Fruit fly (Drosophila melanogaster): ENCODE measurements around the gene Dhc36C.

Gene Dhc36C

DNA sequence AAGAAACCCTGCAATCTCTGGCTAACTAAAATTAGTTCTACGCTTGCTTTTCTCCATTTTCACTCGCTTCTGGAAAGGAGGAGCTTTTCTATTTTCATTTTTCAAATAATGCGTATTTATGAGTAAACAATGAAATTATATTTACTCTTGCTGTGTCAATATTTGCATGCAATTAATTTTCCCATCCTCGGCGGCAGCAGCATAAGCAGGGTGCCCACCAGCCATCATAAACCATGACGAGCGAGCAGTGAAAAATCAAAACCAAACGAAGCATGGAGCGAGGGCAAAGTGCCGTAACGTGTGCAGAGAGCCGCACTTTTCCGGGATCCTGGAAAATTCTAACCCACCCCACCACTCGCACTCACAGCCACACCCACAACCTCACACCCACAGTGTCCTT, 32.6 kb downstream of the Dhc36C start:
- TF ChIP-seq fd85E (GFP tag; optimal IDR thresholded peaks at IDR 0.05) (no peak), acj6 (GFP tag; optimal IDR thresholded peaks at IDR 0.05) (no peak), CG34406 (GFP tag; optimal IDR thresholded peaks at IDR 0.05) (no peak), Eip93F (GFP tag; optimal IDR thresholded peaks at IDR 0.05) (no peak), CG15336 (GFP tag; IDR thresholded peaks at IDR 0.05) (no peak)

- TF ChIP-seq dac (GFP tag; optimal IDR thresholded peaks at IDR 0.05) (no peak), achi (GFP tag; optimal IDR thresholded peaks at IDR 0.05) (no peak), Ets21C (GFP tag; optimal IDR thresholded peaks at IDR 0.05) (no peak), CG1621 (tag; optimal IDR thresholded peaks at IDR 0.05) (no peak), Eip93F (GFP tag; optimal IDR thresholded peaks at IDR 0.05) (no peak), cyc (GFP tag; optimal IDR thresholded peaks at IDR 0.05) (no peak)
Measured at dm6 chr2L:17541106-17541505, 39.9 kb downstream of the Dhc36C start.

DNA sequence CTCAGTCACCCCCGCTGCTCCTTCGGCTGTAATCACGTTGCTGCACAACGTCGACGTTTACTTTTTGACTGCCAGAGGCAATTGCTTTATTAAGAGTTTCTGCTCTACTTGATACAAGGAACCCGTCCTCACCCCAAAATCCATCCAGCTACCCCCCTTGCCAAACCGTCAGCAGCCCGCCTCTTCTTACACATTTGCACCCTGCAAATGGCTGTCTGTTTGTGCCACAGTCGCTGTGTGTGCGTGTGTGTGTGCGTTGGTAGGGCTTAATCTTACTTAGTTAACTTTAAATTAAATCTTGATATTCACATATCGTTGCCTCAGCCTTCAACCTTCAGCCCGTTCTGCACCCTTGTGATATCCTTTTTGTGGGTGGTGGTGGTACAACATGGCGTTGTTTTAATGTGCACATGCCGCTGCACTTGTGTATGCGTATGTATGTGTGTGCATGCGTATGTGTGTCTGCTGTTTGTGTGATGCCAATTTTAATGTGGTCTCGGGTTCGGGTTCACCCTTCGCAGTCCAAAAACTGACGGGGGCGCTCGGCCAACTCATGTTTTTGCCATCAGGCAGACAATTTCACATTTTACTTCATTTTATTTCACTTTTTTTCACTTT, 41.6 kb downstream of the Dhc36C start:
- TF ChIP-seq CG10631 (GFP tag; optimal IDR thresholded peaks at IDR 0.05) (no peak), CG6163 (GFP tag; IDR thresholded peaks at IDR 0.05) (no peak), Smox (GFP tag; optimal IDR thresholded peaks at IDR 0.05) (no peak)

- TF ChIP-seq svp (GFP tag), result peak; percentile 10
- no peak for TF ChIP-seq CG11294 (GFP tag; IDR thresholded peaks at IDR 0.05)
Measured at dm6 chr2L:17555665-17556064, 54.5 kb downstream of the Dhc36C start, which contains the start of gene CG7094. TSS of gene CG7094 (minus strand) at chr2L:17555765.

- TF ChIP-seq CG6808 (GFP tag; optimal IDR thresholded peaks at IDR 0.05), result no peak
- no peak for TF ChIP-seq eg (GFP tag; IDR thresholded peaks at IDR 0.05)
- TF ChIP-seq OdsH (GFP tag; optimal IDR thresholded peaks at IDR 0.05), result peak; percentile 16
- TF ChIP-seq Eip93F (GFP tag; optimal IDR thresholded peaks at IDR 0.05), result no peak
- TF ChIP-seq Met (GFP tag; optimal IDR thresholded peaks at IDR 0.05), result no peak
- TF ChIP-seq Lpt (GFP tag; optimal IDR thresholded peaks at IDR 0.05), result no peak
- TF ChIP-seq dsx (GFP tag; optimal IDR thresholded peaks at IDR 0.05; ENCODE audit: poor library complexity, severe bottlenecking), result peak; percentile 48
- TF ChIP-seq Blimp-1 (GFP tag; optimal IDR thresholded peaks at IDR 0.05), result no peak
- no peak for TF ChIP-seq Sox102F (GFP tag; optimal IDR thresholded peaks at IDR 0.05)
- no peak for TF ChIP-seq spab (GFP tag; optimal IDR thresholded peaks at IDR 0.05)
- no peak for TF ChIP-seq Hr39 (GFP tag; optimal IDR thresholded peaks at IDR 0.05)
- no peak for TF ChIP-seq Smox (GFP tag; optimal IDR thresholded peaks at IDR 0.05)
- no peak for TF ChIP-seq Hr38 (GFP tag; optimal IDR thresholded peaks at IDR 0.05)
- TF ChIP-seq fkh (GFP tag; optimal IDR thresholded peaks at IDR 0.05), result no peak
- no peak; the same call in 1 of the 2 replicates for TF ChIP-seq CG15336 (GFP tag; IDR thresholded peaks at IDR 0.05)
- no peak for TF ChIP-seq CG6854 (GFP tag; optimal IDR thresholded peaks at IDR 0.05)
- TF ChIP-seq CG7368 (GFP tag; optimal IDR thresholded peaks at IDR 0.05), result no peak
- TF ChIP-seq fd59A (GFP tag; optimal IDR thresholded peaks at IDR 0.05), result no peak
- no peak for TF ChIP-seq Eip75B (GFP tag; optimal IDR thresholded peaks at IDR 0.05)
- no peak for TF ChIP-seq CG1621 (tag; optimal IDR thresholded peaks at IDR 0.05)
- no peak for TF ChIP-seq lz (GFP tag; optimal IDR thresholded peaks at IDR 0.05)
- TF ChIP-seq CG10669 (GFP tag; optimal IDR thresholded peaks at IDR 0.05), result peak; percentile 2
- TF ChIP-seq CG10631 (GFP tag; optimal IDR thresholded peaks at IDR 0.05), result peak; percentile 20
- TF ChIP-seq cyc (GFP tag; optimal IDR thresholded peaks at IDR 0.05), result no peak
- TF ChIP-seq acj6 (GFP tag; optimal IDR thresholded peaks at IDR 0.05), result no peak
- TF ChIP-seq dac (GFP tag; optimal IDR thresholded peaks at IDR 0.05), result no peak
- no peak for TF ChIP-seq CG11902 (GFP tag; optimal IDR thresholded peaks at IDR 0.05)
- TF ChIP-seq Eip78C (GFP tag), result peak; percentile 51
- no peak for TF ChIP-seq Hr4 (GFP tag; optimal IDR thresholded peaks at IDR 0.05)
- no peak for TF ChIP-seq CG8319 (GFP tag; optimal IDR thresholded peaks at IDR 0.05)
- no peak for TF ChIP-seq Sox14 (GFP tag; optimal IDR thresholded peaks at IDR 0.05)
- TF ChIP-seq CG11294 (GFP tag; IDR thresholded peaks at IDR 0.05), result no peak
- TF ChIP-seq CG6792 (GFP tag; optimal IDR thresholded peaks at IDR 0.05), result no peak
- no peak for TF ChIP-seq topi (GFP tag; optimal IDR thresholded peaks at IDR 0.05)
- peak; percentile 15 for TF ChIP-seq CG34406 (GFP tag; optimal IDR thresholded peaks at IDR 0.05)
- peak; percentile 5 for TF ChIP-seq achi (GFP tag; optimal IDR thresholded peaks at IDR 0.05)
- TF ChIP-seq net (GFP tag; optimal IDR thresholded peaks at IDR 0.05), result no peak
- TF ChIP-seq Ets21C (GFP tag; optimal IDR thresholded peaks at IDR 0.05), result no peak
Measured at dm6 chr2L:17558111-17558773, 57.0 kb downstream of the Dhc36C start.

Data from whole organism, prepupa.